Worm (Caenorhabditis elegans): Measurements from ENCODE around the gene vha-8.
A peak's percentile ranks its signal among the peaks of the same experiment; 100 is the strongest.

vha-8 gene

DNA sequence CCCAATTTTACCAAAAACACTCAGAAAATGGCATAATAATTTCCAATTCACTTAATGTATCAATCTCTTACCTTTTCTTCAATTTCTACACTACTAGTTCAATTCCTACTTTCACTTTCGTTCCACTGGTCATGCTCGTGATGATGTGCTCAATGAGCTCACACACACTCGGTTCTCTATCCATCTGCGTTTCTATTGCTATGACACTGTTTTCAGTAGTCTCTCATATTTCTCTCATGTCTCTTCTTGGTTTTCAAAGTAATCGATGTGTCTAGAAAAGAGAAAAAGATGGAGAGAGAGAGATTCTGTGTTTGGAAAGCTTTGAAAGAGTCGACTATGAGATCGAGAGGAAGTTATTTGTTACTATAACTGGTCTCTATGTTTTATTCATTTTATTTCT lies 23.6 kb upstream of the vha-8 start (continued):
- TF ChIP-seq zip-2 (tag; optimal IDR thresholded peaks at IDR 0.05) (no peak), daf-12 (tag; optimal IDR thresholded peaks at IDR 0.05) (no peak), mxl-3 (GFP tag; optimal IDR thresholded peaks at IDR 0.05) (no peak), lim-7 (GFP tag; IDR thresholded peaks at IDR 0.05) (no peak), ceh-44 (GFP tag; IDR thresholded peaks at IDR 0.05) (no peak), ZK337.2 (GFP tag; IDR thresholded peaks at IDR 0.05) (no peak), zfp-3 (GFP tag; conservative IDR thresholded peaks at IDR 0.05) (no peak), ztf-7 (tag; optimal IDR thresholded peaks at IDR 0.05) (no peak), snpc-1.2 (GFP tag; IDR thresholded peaks at IDR 0.05) (no peak), mep-1 (tag; optimal IDR thresholded peaks at IDR 0.05) (peak; percentile 75), arid-1 (GFP tag; conservative IDR thresholded peaks at IDR 0.05) (no peak), spr-3 (GFP tag; optimal IDR thresholded peaks at IDR 0.05) (no peak), ctbp-1 (GFP tag; IDR thresholded peaks at IDR 0.05) (no peak), hlh-30 (tag; optimal IDR thresholded peaks at IDR 0.05; ENCODE audit: insufficient read depth) (peak; percentile 91), lin-29 (GFP tag; IDR thresholded peaks at IDR 0.05) (no peak), R02D3.7 (tag; optimal IDR thresholded peaks at IDR 0.05) (no peak), Y75B8A.6 (GFP tag; IDR thresholded peaks at IDR 0.05) (no peak), lin-13 (GFP tag; optimal IDR thresholded peaks at IDR 0.05) (no peak), ceh-32 (tag; optimal IDR thresholded peaks at IDR 0.05; ENCODE audit: poor library complexity) (no peak), zfp-2 (tag; optimal IDR thresholded peaks at IDR 0.05) (no peak), dmd-8 (GFP tag; IDR thresholded peaks at IDR 0.05) (no peak), nhr-10 (tag; optimal IDR thresholded peaks at IDR 0.05) (no peak), lir-3 (tag; optimal IDR thresholded peaks at IDR 0.05) (no peak), attf-4 (tag; optimal IDR thresholded peaks at IDR 0.05) (no peak), dpl-1 (GFP tag; optimal IDR thresholded peaks at IDR 0.05) (peak; percentile 2), lin-39 (tag; optimal IDR thresholded peaks at IDR 0.05) (no peak), hlh-11 (tag; optimal IDR thresholded peaks at IDR 0.05) (peak; percentile 70), egl-27 (tag; optimal IDR thresholded peaks at IDR 0.05) (no peak), pqm-1 (tag; optimal IDR thresholded peaks at IDR 0.05) (no peak), nhr-48 (tag; optimal IDR thresholded peaks at IDR 0.05) (peak; percentile 6), lin-38 (GFP tag; IDR thresholded peaks at IDR 0.05) (no peak; the same call in 1 of the 2 replicates), zag-1 (tag; optimal IDR thresholded peaks at IDR 0.05) (no peak), lin-15B (tag; optimal IDR thresholded peaks at IDR 0.05) (no peak), ceh-62 (tag; optimal IDR thresholded peaks at IDR 0.05) (no peak), ztf-11 (tag; optimal IDR thresholded peaks at IDR 0.05) (no peak), gei-8 (GFP tag; optimal IDR thresholded peaks at IDR 0.05) (no peak), vab-7 (GFP tag; IDR thresholded peaks at IDR 0.05) (no peak), ama-1 (optimal IDR thresholded peaks at IDR 0.05) (no peak), T20F7.1 (GFP tag; optimal IDR thresholded peaks at IDR 0.05) (no peak), nhr-76 (tag; optimal IDR thresholded peaks at IDR 0.05) (no peak), mes-2 (tag; optimal IDR thresholded peaks at IDR 0.05; ENCODE audit: poor library complexity, severe bottlenecking) (no peak), nhr-77 (tag; optimal IDR thresholded peaks at IDR 0.05) (peak; percentile 49), spr-1 (tag; optimal IDR thresholded peaks at IDR 0.05) (no peak), egl-43 (GFP tag; IDR thresholded peaks at IDR 0.05) (no peak), lin-1 (GFP tag; IDR thresholded peaks at IDR 0.05) (no peak), pha-4 (GFP tag; IDR thresholded peaks at IDR 0.05) (no peak), pha-4 (tag; optimal IDR thresholded peaks at IDR 0.05) (no peak), duxl-1 (tag; optimal IDR thresholded peaks at IDR 0.05; ENCODE audit: poor library complexity) (no peak), nhr-25 (tag; optimal IDR thresholded peaks at IDR 0.05; ENCODE audit: borderline replicate concordance, insufficient read depth) (no peak), ces-1 (GFP tag; optimal IDR thresholded peaks at IDR 0.05) (no peak), daf-8 (GFP tag; IDR thresholded peaks at IDR 0.05) (no peak), unc-62 (GFP tag; optimal IDR thresholded peaks at IDR 0.05 in 1 of 2) (no peak), unc-62 (tag; optimal IDR thresholded peaks at IDR 0.05) (no peak)

Data from whole organism, L4 larva.